Fruit fly (Drosophila melanogaster) whole organism, pupa: Measurements from ENCODE around the gene CG4069.

ENCODE experiments used
- CG15710 ChIP-seq: fragments of 200-800 bp; sonication (Bioruptor generic); optimal IDR thresholded peaks from 2 replicates; lab custom pipeline; 2018; ENCODE audit warnings: missing biosample characterization, mild to moderate bottlenecking, missing genetic modification characterization, moderate library complexity
- CG8159 ChIP-seq: fragments of 200-800 bp; sonication (Bioruptor generic); optimal IDR thresholded peaks from 3 replicates; lab custom pipeline; 2018; ENCODE audit warnings: missing biosample characterization, mild to moderate bottlenecking, missing genetic modification characterization, moderate library complexity
- CG8301 ChIP-seq: fragments of 200-800 bp; sonication (Bioruptor generic); optimal IDR thresholded peaks from 2 replicates; lab custom pipeline; 2018; ENCODE audit warnings: missing biosample characterization, mild to moderate bottlenecking, missing genetic modification characterization

- TF ChIP-seq CG8301 = no peak
- TF ChIP-seq CG15710 (tag; lab: Kevin White, UChicago) = peak; percentile 40
- TF ChIP-seq CG8159 = peak; percentile 16
Measured at dm6 chr3L:12501249-12501648, 35.9 kb downstream of the CG4069 start, which contains the start of the genes CG10638 and CG10681.
